Worm (Caenorhabditis elegans) whole organism, L4/young adult: ENCODE results near the gene parn-2.

Experiments
- W03F9.2 ChIP-seq: fragments of 150-350 bp; optimal IDR thresholded peaks from 2 replicates; lab custom pipeline; 2014; ENCODE audit warnings: missing biosample characterization, missing genetic modification characterization
- him-1 ChIP-seq: sonication (generic microtip); optimal IDR thresholded peaks from 2 replicates; lab custom pipeline; 2016; ENCODE audit warnings: missing genotype, missing genetic modification reagents, missing genetic modification characterization, missing compliant biosample characterization

ce11 chrII:12249042-12249441 lies 7.4 kb downstream of the parn-2 start, which contains the start of gene tag-276:
- no peak for TF ChIP-seq him-1 (tag; lab: Kevin White, UChicago)
- TF ChIP-seq W03F9.2 (tag; lab: Kevin White, UChicago), result no peak
